Fruit fly (Drosophila melanogaster) Kc167 (cell line): ENCODE results near the gene Sh.

ENCODE experiments used
- Myc ChIP-seq: fragments of >200 bp; optimal IDR thresholded peaks from 2 replicates; lab custom pipeline; 2017; ENCODE audit warnings: missing external identifiers
- Sin3A ChIP-seq: fragments of >200 bp; optimal IDR thresholded peaks from 2 replicates; lab custom pipeline; 2018; ENCODE audit warnings: missing external identifiers
- h ChIP-seq: fragments of >200 bp; optimal IDR thresholded peaks from 3 replicates; lab custom pipeline; 2018; ENCODE audit warnings: missing external identifiers
- insv ChIP-seq: fragments of >200 bp; optimal IDR thresholded peaks from 3 replicates; lab custom pipeline; 2018; ENCODE audit warnings: missing external identifiers
- psq ChIP-seq: fragments of >200 bp; optimal IDR thresholded peaks from 2 replicates; lab custom pipeline; 2017; ENCODE audit warnings: missing external identifiers
- ttk ChIP-seq: sonication (Bioruptor generic); optimal IDR thresholded peaks from 2 replicates; lab custom pipeline; 2017; ENCODE audit warnings: missing external identifiers

DNA sequence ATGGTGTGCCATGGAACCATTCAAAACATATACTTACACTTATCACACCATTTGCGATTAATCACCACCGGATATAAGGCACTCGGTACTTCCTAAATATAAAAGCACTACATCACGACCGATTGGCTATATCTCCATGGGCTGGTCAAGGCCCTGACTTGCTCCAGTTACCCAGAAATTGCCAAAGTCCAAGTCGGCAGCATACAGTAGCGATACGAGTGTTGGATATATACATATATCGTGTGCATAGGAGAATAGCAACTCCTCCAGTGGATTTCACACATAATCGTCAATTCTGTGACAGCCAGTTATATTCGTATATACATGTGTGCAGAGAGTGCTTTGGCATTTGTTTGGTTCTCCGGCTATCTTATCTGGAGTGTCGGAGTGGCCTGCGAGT lies 31.1 kb upstream of the Sh start:
- TF ChIP-seq Myc (lab: Kevin White, UChicago) (no peak), psq (lab: Kevin White, UChicago) (no peak), h (no peak), Sin3A (lab: Kevin White, UChicago) (no peak), ttk (lab: Kevin White, UChicago) (no peak), insv (lab: Kevin White, UChicago) (no peak)
